Fruit fly (Drosophila melanogaster): ENCODE data around the gene CG42750.

The CG42750 gene

DNA sequence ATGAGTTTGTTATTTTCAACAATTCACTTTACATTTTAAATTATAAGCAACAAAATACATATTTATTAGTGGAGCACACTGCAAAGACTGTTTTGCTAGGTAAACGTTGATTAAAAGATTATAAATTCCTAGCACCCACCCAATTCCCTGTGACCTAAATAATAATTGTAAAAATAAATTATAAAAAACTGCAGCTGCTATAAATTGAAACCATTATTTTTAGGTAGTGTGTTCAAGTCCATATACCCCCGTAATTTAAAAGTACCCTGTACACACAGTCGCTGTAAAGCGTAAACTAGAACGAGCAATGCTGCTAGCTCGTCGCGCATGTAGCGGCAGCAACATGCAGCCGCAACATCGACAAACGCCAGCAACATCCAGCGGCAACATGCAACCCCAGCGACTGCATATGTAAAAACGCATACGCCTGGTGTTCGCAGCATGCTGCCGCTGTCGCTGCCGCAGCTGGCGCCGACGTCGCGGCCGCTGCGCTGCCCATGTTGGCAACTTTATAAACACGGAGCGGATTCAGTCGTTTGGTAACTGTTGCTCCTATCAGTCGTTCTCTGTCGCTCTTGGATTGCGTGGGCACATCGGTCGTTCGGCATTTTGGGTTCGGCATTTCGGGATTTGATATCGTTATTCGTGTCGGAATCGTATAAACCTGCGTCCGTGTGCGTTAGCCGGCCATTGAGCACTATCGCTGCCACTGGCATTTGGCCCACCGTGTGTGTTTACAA lies 44.2 kb upstream of the CG42750 start, which contains the start of gene Fas3 (continued):
- no peak for TF ChIP-seq psq (GFP tag; optimal IDR thresholded peaks at IDR 0.05)
- TF ChIP-seq CG1647 (GFP tag; optimal IDR thresholded peaks at IDR 0.05), result no peak
- TF ChIP-seq kay (GFP tag; optimal IDR thresholded peaks at IDR 0.05), result no peak
- TF ChIP-seq gcm2 (GFP tag; optimal IDR thresholded peaks at IDR 0.05), result no peak
- no peak for TF ChIP-seq CG11723 (GFP tag; optimal IDR thresholded peaks at IDR 0.05)
- no peak for TF ChIP-seq Ada2b (GFP tag; IDR thresholded peaks at IDR 0.05)
- TF ChIP-seq Hand (GFP tag; optimal IDR thresholded peaks at IDR 0.05), result no peak
- peak; percentile 46 for TF ChIP-seq CG6854 (GFP tag; optimal IDR thresholded peaks at IDR 0.05)
- TF ChIP-seq D19B (GFP tag; optimal IDR thresholded peaks at IDR 0.05), result peak; percentile 15
- TF ChIP-seq Neu2 (GFP tag; optimal IDR thresholded peaks at IDR 0.05; ENCODE audit: borderline replicate concordance), result no peak
- TF ChIP-seq kah (GFP tag; optimal IDR thresholded peaks at IDR 0.05), result no peak
- TF ChIP-seq CG11696 (GFP tag; IDR thresholded peaks at IDR 0.05), result no peak
- TF ChIP-seq dpn (GFP tag; optimal IDR thresholded peaks at IDR 0.05), result no peak
- TF ChIP-seq slou (GFP tag; optimal IDR thresholded peaks at IDR 0.05), result no peak
- 0 out of 2 replicates have a peak, but pooled peaks have one; percentile 17 for TF ChIP-seq MBD-R2 (GFP tag; IDR thresholded peaks at IDR 0.05)
- TF ChIP-seq Oaz (GFP tag; IDR thresholded peaks at IDR 0.05), result no peak
- no peak for TF ChIP-seq ro (GFP tag; IDR thresholded peaks at IDR 0.05)
- TF ChIP-seq B-H1 (GFP tag; IDR thresholded peaks at IDR 0.05), result no peak; the same call in 2 of the 3 replicates
- peak; percentile 64 for TF ChIP-seq Fer1 (GFP tag; optimal IDR thresholded peaks at IDR 0.05)
- peak; percentile 17 for TF ChIP-seq CG2712 (tag; optimal IDR thresholded peaks at IDR 0.05)
- no peak for TF ChIP-seq vnd (GFP tag; IDR thresholded peaks at IDR 0.05; ENCODE audit: partially characterized antibody)
- TF ChIP-seq CG2889 (GFP tag; IDR thresholded peaks at IDR 0.05), result no peak
- TF ChIP-seq tup (GFP tag; optimal IDR thresholded peaks at IDR 0.05), result no peak
- no peak for TF ChIP-seq sisA (GFP tag; IDR thresholded peaks at IDR 0.05)
- TF ChIP-seq gro (GFP tag; optimal IDR thresholded peaks at IDR 0.05), result peak; percentile 56
- TF ChIP-seq az2 (GFP tag; optimal IDR thresholded peaks at IDR 0.05), result no peak
- TF ChIP-seq CG10462 (GFP tag; optimal IDR thresholded peaks at IDR 0.05), result no peak
- TF ChIP-seq CG10209 (GFP tag; optimal IDR thresholded peaks at IDR 0.05), result no peak
- TF ChIP-seq Deaf1 (tag; optimal IDR thresholded peaks at IDR 0.05), result peak; percentile 99
- no peak for TF ChIP-seq ttk (GFP tag; IDR thresholded peaks at IDR 0.05)
- no peak for TF ChIP-seq fd96Cb (tag; optimal IDR thresholded peaks at IDR 0.05)
- TF ChIP-seq aop (GFP tag; IDR thresholded peaks at IDR 0.05), result no peak
- peak in 1 of 2 experiments; percentile 88 for TF ChIP-seq Pdp1 (GFP tag; optimal IDR thresholded peaks at IDR 0.05)
- no peak for TF ChIP-seq trem (tag; optimal IDR thresholded peaks at IDR 0.05)
- no peak for TF ChIP-seq CoRest (tag; optimal IDR thresholded peaks at IDR 0.05)
- no peak for TF ChIP-seq CG7357 (GFP tag; IDR thresholded peaks at IDR 0.05)
- TF ChIP-seq vfl (GFP tag; optimal IDR thresholded peaks at IDR 0.05), result no peak
- no peak for TF ChIP-seq lbe (GFP tag; optimal IDR thresholded peaks at IDR 0.05)
- peak; percentile 59 for TF ChIP-seq pb (GFP tag; optimal IDR thresholded peaks at IDR 0.05)
- TF ChIP-seq CG14860 (GFP tag; IDR thresholded peaks at IDR 0.05; ENCODE audit: partially characterized antibody), result peak; percentile 40; the same call in 1 of the 3 replicates
- no peak for TF ChIP-seq luna (GFP tag; optimal IDR thresholded peaks at IDR 0.05)
- no peak for TF ChIP-seq Oli (tag; optimal IDR thresholded peaks at IDR 0.05)
- peak; percentile 19 for TF ChIP-seq zf30C (GFP tag; optimal IDR thresholded peaks at IDR 0.05)
- no peak for TF ChIP-seq CG3726 (GFP tag; IDR thresholded peaks at IDR 0.05)
- TF ChIP-seq CG4617 (GFP tag; optimal IDR thresholded peaks at IDR 0.05; ENCODE audit: borderline replicate concordance), result no peak
- no peak for TF ChIP-seq ato (GFP tag; IDR thresholded peaks at IDR 0.05; ENCODE audit: partially characterized antibody)
- TF ChIP-seq tll (GFP tag; optimal IDR thresholded peaks at IDR 0.05), result no peak
- TF ChIP-seq CG2129 (GFP tag; IDR thresholded peaks at IDR 0.05; ENCODE audit: partially characterized antibody), result no peak
- TF ChIP-seq CG4360 (GFP tag; IDR thresholded peaks at IDR 0.05), result no peak
- TF ChIP-seq run (tag; optimal IDR thresholded peaks at IDR 0.05), result peak; percentile 2

Measured in whole organism, embryonic.